Worm (Caenorhabditis elegans) whole organism, L2 larva: Measurements from ENCODE around the gene rbbp-5.

Experiments used
- R02D3.7 ChIP-seq: fragments of 150-350 bp; optimal IDR thresholded peaks from 2 replicates; lab custom pipeline; 2014; ENCODE audit warnings: missing biosample characterization, missing genetic modification characterization
- dmd-4 ChIP-seq: sonication (generic microtip); optimal IDR thresholded peaks from 2 replicates; lab custom pipeline; 2017; ENCODE audit warnings: missing biosample characterization, missing genetic modification characterization
- egl-27 ChIP-seq: sonication (generic microtip); optimal IDR thresholded peaks from 3 replicates; lab custom pipeline; 2017; ENCODE audit warnings: missing biosample characterization, missing genetic modification reagents, missing genetic modification characterization
- elt-3 ChIP-seq: sonication (generic microtip); optimal IDR thresholded peaks from 2 replicates; lab custom pipeline; 2017; ENCODE audit warnings: missing biosample characterization, missing genetic modification characterization
- lin-13 ChIP-seq: fragments of 150-350 bp; optimal IDR thresholded peaks from 2 replicates; lab custom pipeline; 2014; ENCODE audit warnings: missing biosample characterization, missing genetic modification reagents, missing genetic modification characterization
- lsy-2 ChIP-seq, 2 experiments: fragments of 150-350 bp in 1 of 2; sonication (generic microtip) in 1 of 2; optimal IDR thresholded peaks; 2 replicates each; lab custom pipeline; 2014 to 2017; ENCODE audit warnings: missing biosample characterization in 2 of 2, missing genetic modification characterization in 2 of 2
- mdl-1 ChIP-seq, 2 experiments: fragments of 150-350 bp in 1 of 2; sonication (generic microtip) in 1 of 2; optimal IDR thresholded peaks; 2 replicates each; lab custom pipeline; 2017; ENCODE audit warnings: missing biosample characterization in 2 of 2, missing genetic modification characterization in 2 of 2
- nhr-11 ChIP-seq: fragments of 150-350 bp; optimal IDR thresholded peaks from 2 replicates; lab custom pipeline; 2014; ENCODE audit warnings: missing biosample characterization, missing genetic modification characterization
- nhr-12 ChIP-seq: fragments of 150-350 bp; optimal IDR thresholded peaks from 2 replicates; lab custom pipeline; 2014; ENCODE audit warnings: missing biosample characterization, missing genetic modification characterization
- nhr-25 ChIP-seq: fragments of 150-350 bp; sonication (generic microtip); optimal IDR thresholded peaks from 3 replicates; lab custom pipeline; 2014; ENCODE audit warnings: missing biosample characterization, missing genetic modification characterization
- snpc-4 ChIP-seq: fragments of 150-350 bp; optimal IDR thresholded peaks from 2 replicates; lab custom pipeline; 2014; ENCODE audit warnings: missing biosample characterization, missing genetic modification characterization
- unc-39 ChIP-seq: fragments of 150-350 bp; optimal IDR thresholded peaks from 2 replicates; lab custom pipeline; 2014; ENCODE audit warnings: missing biosample characterization, missing genetic modification characterization
- zag-1 ChIP-seq: fragments of 150-350 bp; optimal IDR thresholded peaks from 2 replicates; lab custom pipeline; 2014; ENCODE audit warnings: missing biosample characterization, missing genetic modification characterization

DNA sequence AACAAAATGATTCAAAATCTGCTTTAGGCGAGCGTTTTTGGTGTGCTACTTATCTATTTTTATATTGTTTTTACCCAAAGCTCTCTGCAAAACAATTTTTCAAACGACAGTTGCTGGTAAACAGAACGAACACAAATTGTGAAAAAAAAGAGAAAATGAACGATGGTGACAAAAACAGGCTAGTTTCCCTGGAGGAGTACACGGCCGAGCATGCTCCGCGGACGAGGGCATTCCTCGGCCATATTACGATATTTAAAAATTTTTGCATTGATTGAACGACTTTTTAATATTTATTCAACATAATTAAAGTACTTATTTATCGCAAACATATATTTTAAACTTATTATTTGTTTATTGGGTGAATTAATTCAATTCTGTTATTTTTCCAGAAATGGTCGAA lies at the start of gene rbbp-5, which contains the start of gene tpp-2:
- TF ChIP-seq nhr-12 (tag; lab: Kevin White, UChicago) (no peak), lsy-2 (tag; optimal IDR thresholded peaks at IDR 0.05; lab: Kevin White, UChicago) (peak; percentile 19 to 83), mdl-1 (tag; optimal IDR thresholded peaks at IDR 0.05; lab: Kevin White, UChicago) (no peak), snpc-4 (tag; lab: Kevin White, UChicago) (no peak), nhr-11 (tag; lab: Kevin White, UChicago) (no peak), egl-27 (tag; lab: Kevin White, UChicago) (no peak), nhr-25 (tag; lab: Kevin White, UChicago) (no peak), lin-13 (GFP tag; lab: Kevin White, UChicago) (no peak), elt-3 (no peak), R02D3.7 (tag; lab: Kevin White, UChicago) (no peak), dmd-4 (tag; lab: Kevin White, UChicago) (no peak), unc-39 (tag; lab: Kevin White, UChicago) (no peak), zag-1 (tag; lab: Kevin White, UChicago) (no peak)
